ENCODE assay signal across 3 worm cellular contexts in the genomic region with DNA sequence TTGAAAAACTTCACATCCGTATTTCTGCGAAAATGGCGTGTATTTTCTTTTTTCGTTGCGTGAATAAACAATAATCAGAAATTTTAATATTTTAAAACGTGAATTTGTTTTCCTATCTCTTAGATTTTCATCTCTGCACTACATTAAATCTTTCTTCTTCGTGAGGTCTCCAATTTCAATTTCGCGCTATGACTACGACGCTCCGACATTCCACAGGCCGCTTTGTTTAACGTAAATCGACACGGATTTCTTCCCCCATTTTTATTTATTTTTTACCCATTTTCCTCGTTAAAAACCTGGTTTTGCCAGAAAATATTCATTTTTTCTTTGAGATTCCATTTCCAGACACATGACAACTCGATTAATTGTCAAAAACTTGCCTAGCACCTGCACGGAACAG.
TF ChIP-seq lines count a peak whose summit lies in the region.

A gene (minus strand): TSS at position 120 of the 400 bp plus-strand sequence.
A gene (plus strand): TSS at position 346 of the 400 bp plus-strand sequence.

TF ChIP-seq in whole organism, L1 larva, 84 proteins besides CTCF, POLR2A, EP300 and RAD21 (continued from another document and continues in another):
- TF ChIP-seq ztf-4 (tag; optimal IDR thresholded peaks at IDR 0.05; lab: Kevin White, UChicago) (peak; percentile 75), fkh-8 (tag; optimal IDR thresholded peaks at IDR 0.05; lab: Kevin White, UChicago) (peak; percentile 78), sup-37 (GFP tag; optimal IDR thresholded peaks at IDR 0.05; lab: Kevin White, UChicago) (peak; percentile 13), unc-98 (GFP tag; IDR thresholded peaks at IDR 0.05; lab: Robert Waterston, UW) (peak; percentile 43; the same call in 1 of the 2 replicates), ztf-11 (tag; optimal IDR thresholded peaks at IDR 0.05; lab: Kevin White, UChicago) (peak in 1 of 2 experiments; percentile 92), fkh-4 (tag; optimal IDR thresholded peaks at IDR 0.05; lab: Kevin White, UChicago; ENCODE audit: borderline replicate concordance) (peak; percentile 81), snu-23 (GFP tag; optimal IDR thresholded peaks at IDR 0.05; lab: Kevin White, UChicago) (peak; percentile 96), jun-1 (tag; optimal IDR thresholded peaks at IDR 0.05; lab: Kevin White, UChicago) (peak; percentile 76), fos-1 (tag; optimal IDR thresholded peaks at IDR 0.05; lab: Kevin White, UChicago) (peak; percentile 83), C34B4.2 (tag; optimal IDR thresholded peaks at IDR 0.05; lab: Kevin White, UChicago) (no peak), skn-1 (tag; optimal IDR thresholded peaks at IDR 0.05; lab: Kevin White, UChicago) (peak; percentile 69), lir-3 (tag; optimal IDR thresholded peaks at IDR 0.05; lab: Kevin White, UChicago; ENCODE audit: poor library complexity) (peak; percentile 88), tbx-2 (tag; optimal IDR thresholded peaks at IDR 0.05; lab: Kevin White, UChicago) (peak; percentile 95), blmp-1 (tag; optimal IDR thresholded peaks at IDR 0.05; lab: Kevin White, UChicago) (peak; percentile 86), sox-4 (tag; optimal IDR thresholded peaks at IDR 0.05; lab: Kevin White, UChicago) (peak; percentile 76), nhr-19 (GFP tag; conservative IDR thresholded peaks at IDR 0.05; lab: Robert Waterston, UW) (peak; percentile 93), unc-30 (tag; optimal IDR thresholded peaks at IDR 0.05; lab: Kevin White, UChicago) (peak; percentile 44), lin-15B (tag; optimal IDR thresholded peaks at IDR 0.05; lab: Kevin White, UChicago) (peak; percentile 79), ets-5 (GFP tag; IDR thresholded peaks at IDR 0.05; lab: Robert Waterston, UW) (no peak), lin-13 (GFP tag; optimal IDR thresholded peaks at IDR 0.05; lab: Kevin White, UChicago) (peak; percentile 82), zip-4 (GFP tag; optimal IDR thresholded peaks at IDR 0.05; lab: Kevin White, UChicago) (peak; percentile 68), nhr-237 (tag; optimal IDR thresholded peaks at IDR 0.05; lab: Kevin White, UChicago) (peak; percentile 87), unc-86 (tag; optimal IDR thresholded peaks at IDR 0.05; lab: Kevin White, UChicago) (peak; percentile 89), lin-35 (GFP tag; optimal IDR thresholded peaks at IDR 0.05; lab: Kevin White, UChicago) (peak; percentile 99 to 100), nhr-84 (tag; optimal IDR thresholded peaks at IDR 0.05; lab: Kevin White, UChicago) (no peak), C04F5.9 (tag; optimal IDR thresholded peaks at IDR 0.05; lab: Kevin White, UChicago) (peak; percentile 82), ceh-88 (GFP tag; IDR thresholded peaks at IDR 0.05; lab: Robert Waterston, UW) (peak; percentile 85), nhr-77 (tag; optimal IDR thresholded peaks at IDR 0.05; lab: Kevin White, UChicago) (peak; percentile 82), hpl-2 (GFP tag; optimal IDR thresholded peaks at IDR 0.05; lab: Kevin White, UChicago) (peak; percentile 84), mep-1 (tag; optimal IDR thresholded peaks at IDR 0.05; lab: Kevin White, UChicago) (peak; percentile 81), snpc-4 (tag; optimal IDR thresholded peaks at IDR 0.05; lab: Kevin White, UChicago) (peak; percentile 68), sptf-1 (tag; optimal IDR thresholded peaks at IDR 0.05; lab: Kevin White, UChicago) (no peak), mef-2 (tag; optimal IDR thresholded peaks at IDR 0.05; lab: Kevin White, UChicago) (peak; percentile 44), grh-1 (GFP tag; IDR thresholded peaks at IDR 0.05; lab: Robert Waterston, UW) (peak; percentile 76), nhr-76 (tag; optimal IDR thresholded peaks at IDR 0.05; lab: Kevin White, UChicago) (no peak), nhr-85 (tag; lab: Kevin White, UChicago) (peak; percentile 96), irx-1 (tag; optimal IDR thresholded peaks at IDR 0.05; lab: Kevin White, UChicago) (peak; percentile 84), dpl-1 (GFP tag; optimal IDR thresholded peaks at IDR 0.05; lab: Kevin White, UChicago) (peak; percentile 100), nhr-90 (tag; optimal IDR thresholded peaks at IDR 0.05; lab: Kevin White, UChicago; ENCODE audit: poor library complexity) (peak; percentile 96), unc-130 (tag; optimal IDR thresholded peaks at IDR 0.05; lab: Kevin White, UChicago) (peak; percentile 95), pqm-1 (tag; optimal IDR thresholded peaks at IDR 0.05; lab: Kevin White, UChicago) (no peak), aly-2 (tag; optimal IDR thresholded peaks at IDR 0.05; lab: Kevin White, UChicago) (peak; percentile 90)

TF ChIP-seq in whole organism, L3 larva, 47 proteins besides CTCF, POLR2A, EP300 and RAD21 (continued from another document):
- TF ChIP-seq pha-4 (tag; optimal IDR thresholded peaks at IDR 0.05; lab: Kevin White, UChicago) (peak; percentile 95), ceh-9 (tag; optimal IDR thresholded peaks at IDR 0.05; lab: Kevin White, UChicago) (no peak), ZK546.5 (tag; optimal IDR thresholded peaks at IDR 0.05; lab: Kevin White, UChicago) (no peak), nfya-1 (tag; optimal IDR thresholded peaks at IDR 0.05; lab: Kevin White, UChicago; ENCODE audit: insufficient read depth) (peak; percentile 84), nhr-237 (tag; optimal IDR thresholded peaks at IDR 0.05; lab: Kevin White, UChicago) (no peak), fos-1 (tag; optimal IDR thresholded peaks at IDR 0.05; lab: Kevin White, UChicago) (no peak), egl-5 (tag; optimal IDR thresholded peaks at IDR 0.05; lab: Kevin White, UChicago) (peak; percentile 73), lin-15B (tag; optimal IDR thresholded peaks at IDR 0.05; lab: Kevin White, UChicago) (peak; percentile 83), zag-1 (tag; optimal IDR thresholded peaks at IDR 0.05; lab: Kevin White, UChicago) (no peak), elt-2 (tag; optimal IDR thresholded peaks at IDR 0.05; lab: Kevin White, UChicago) (peak; percentile 48), daf-12 (tag; optimal IDR thresholded peaks at IDR 0.05; lab: Kevin White, UChicago) (no peak), eor-1 (tag; optimal IDR thresholded peaks at IDR 0.05; lab: Kevin White, UChicago) (no peak), nhr-76 (tag; optimal IDR thresholded peaks at IDR 0.05; lab: Kevin White, UChicago) (no peak), sea-2 (GFP tag; optimal IDR thresholded peaks at IDR 0.05; lab: Kevin White, UChicago) (no peak), egl-27 (tag; optimal IDR thresholded peaks at IDR 0.05; lab: Kevin White, UChicago) (no peak), ceh-28 (tag; optimal IDR thresholded peaks at IDR 0.05; lab: Kevin White, UChicago) (peak; percentile 73), snpc-4 (tag; optimal IDR thresholded peaks at IDR 0.05; lab: Kevin White, UChicago) (peak; percentile 75), nhr-23 (tag; optimal IDR thresholded peaks at IDR 0.05; lab: Kevin White, UChicago) (peak; percentile 92), unc-39 (tag; optimal IDR thresholded peaks at IDR 0.05; lab: Kevin White, UChicago) (no peak), unc-62 (GFP tag; optimal IDR thresholded peaks at IDR 0.05; lab: Kevin White, UChicago) (no peak), nhr-11 (tag; optimal IDR thresholded peaks at IDR 0.05; lab: Kevin White, UChicago) (peak; percentile 69), ceh-16 (tag; optimal IDR thresholded peaks at IDR 0.05; lab: Kevin White, UChicago) (no peak), tbx-2 (tag; optimal IDR thresholded peaks at IDR 0.05; lab: Kevin White, UChicago) (peak; percentile 55), nhr-67 (tag; optimal IDR thresholded peaks at IDR 0.05; lab: Kevin White, UChicago) (no peak), ztf-11 (tag; optimal IDR thresholded peaks at IDR 0.05; lab: Kevin White, UChicago) (no peak), ceh-82 (tag; optimal IDR thresholded peaks at IDR 0.05; lab: Kevin White, UChicago) (peak; percentile 82), mml-1 (tag; optimal IDR thresholded peaks at IDR 0.05; lab: Kevin White, UChicago) (no peak), elt-3 (tag; optimal IDR thresholded peaks at IDR 0.05; lab: Kevin White, UChicago) (no peak), lin-39 (tag; optimal IDR thresholded peaks at IDR 0.05; lab: Kevin White, UChicago) (peak; percentile 69)

TF ChIP-seq in whole organism, young adult, 124 proteins besides CTCF, POLR2A, EP300 and RAD21 (continued from another document and continues in another):
- TF ChIP-seq F22D6.2 (tag; optimal IDR thresholded peaks at IDR 0.05; lab: Kevin White, UChicago), result no peak
- TF ChIP-seq nhr-90 (tag; optimal IDR thresholded peaks at IDR 0.05; lab: Kevin White, UChicago), result no peak
- TF ChIP-seq mel-28 (tag; optimal IDR thresholded peaks at IDR 0.05; lab: Kevin White, UChicago; ENCODE audit: borderline replicate concordance), result no peak
- peak; percentile 72 for TF ChIP-seq dox-1 (GFP tag; IDR thresholded peaks at IDR 0.05; lab: Robert Waterston, UW)
- no peak for TF ChIP-seq F39B2.1 (GFP tag; IDR thresholded peaks at IDR 0.05; lab: Robert Waterston, UW)
- peak; percentile 79 for TF ChIP-seq lin-40 (tag; optimal IDR thresholded peaks at IDR 0.05; lab: Kevin White, UChicago)
- TF ChIP-seq madf-8 (GFP tag; conservative IDR thresholded peaks at IDR 0.05; lab: Robert Waterston, UW), result no peak
- TF ChIP-seq unc-130 (GFP tag; optimal IDR thresholded peaks at IDR 0.05; lab: Kevin White, UChicago), result no peak
- no peak for TF ChIP-seq B0019.2 (GFP tag; conservative IDR thresholded peaks at IDR 0.05; lab: Robert Waterston, UW)
- peak; percentile 47 for TF ChIP-seq F49E8.2 (tag; optimal IDR thresholded peaks at IDR 0.05; lab: Kevin White, UChicago; ENCODE audit: insufficient read depth)
- TF ChIP-seq ztf-18 (tag; optimal IDR thresholded peaks at IDR 0.05; lab: Kevin White, UChicago), result no peak
- no peak for TF ChIP-seq ztf-25 (GFP tag; IDR thresholded peaks at IDR 0.05; lab: Robert Waterston, UW)
- peak; percentile 98 for TF ChIP-seq lin-54 (GFP tag; optimal IDR thresholded peaks at IDR 0.05; lab: Kevin White, UChicago)
- TF ChIP-seq let-526 (GFP tag; IDR thresholded peaks at IDR 0.05; lab: Robert Waterston, UW), result no peak
- TF ChIP-seq ceh-100 (GFP tag; IDR thresholded peaks at IDR 0.05; lab: Robert Waterston, UW), result peak; percentile 96
- no peak for TF ChIP-seq xnd-1 (tag; optimal IDR thresholded peaks at IDR 0.05; lab: Kevin White, UChicago)
- no peak for TF ChIP-seq Y67H2A.10 (GFP tag; conservative IDR thresholded peaks at IDR 0.05; lab: Robert Waterston, UW)
- TF ChIP-seq snpc-1.3 (tag; optimal IDR thresholded peaks at IDR 0.05; lab: Kevin White, UChicago; ENCODE audit: insufficient read depth), result no peak
- TF ChIP-seq ZK185.1 (tag; optimal IDR thresholded peaks at IDR 0.05; lab: Kevin White, UChicago; ENCODE audit: poor library complexity, severe bottlenecking), result peak; percentile 73
- no peak for TF ChIP-seq F57C9.4 (tag; optimal IDR thresholded peaks at IDR 0.05; lab: Kevin White, UChicago)
- TF ChIP-seq C06A6.2 (GFP tag; conservative IDR thresholded peaks at IDR 0.05; lab: Robert Waterston, UW), result no peak
- TF ChIP-seq him-1 (tag; optimal IDR thresholded peaks at IDR 0.05; lab: Kevin White, UChicago), result peak; percentile 29
- TF ChIP-seq nhr-80 (tag; optimal IDR thresholded peaks at IDR 0.05; lab: Kevin White, UChicago), result no peak
- TF ChIP-seq T26A5.8 (tag; optimal IDR thresholded peaks at IDR 0.05; lab: Kevin White, UChicago), result no peak
- TF ChIP-seq madf-10 (tag; optimal IDR thresholded peaks at IDR 0.05; lab: Kevin White, UChicago), result peak; percentile 55
- no peak for TF ChIP-seq cebp-2 (GFP tag; IDR thresholded peaks at IDR 0.05; lab: Robert Waterston, UW)
- TF ChIP-seq tbp1 (GFP tag; optimal IDR thresholded peaks at IDR 0.05; lab: Kevin White, UChicago), result peak; percentile 37
- no peak for TF ChIP-seq rpc-1 (optimal IDR thresholded peaks at IDR 0.05; lab: Kevin White, UChicago)
- TF ChIP-seq rpc-1 (tag; optimal IDR thresholded peaks at IDR 0.05; lab: Kevin White, UChicago), result no peak
- no peak for TF ChIP-seq ets-4 (GFP tag; optimal IDR thresholded peaks at IDR 0.05; lab: Kevin White, UChicago)
- no peak for TF ChIP-seq F55B11.4 (tag; optimal IDR thresholded peaks at IDR 0.05; lab: Kevin White, UChicago; ENCODE audit: borderline replicate concordance, insufficient read depth)
- peak; percentile 40; the same call in 1 of the 2 replicates for TF ChIP-seq Y53G8AR.9 (GFP tag; conservative IDR thresholded peaks at IDR 0.05; lab: Robert Waterston, UW)
- no peak for TF ChIP-seq rec-8 (tag; optimal IDR thresholded peaks at IDR 0.05; lab: Kevin White, UChicago)
- no peak for TF ChIP-seq snpc-1.1 (tag; optimal IDR thresholded peaks at IDR 0.05; lab: Kevin White, UChicago; ENCODE audit: insufficient read depth)
- no peak for TF ChIP-seq ceh-58 (GFP tag; IDR thresholded peaks at IDR 0.05; lab: Robert Waterston, UW)
- TF ChIP-seq nhr-179 (tag; optimal IDR thresholded peaks at IDR 0.05; lab: Kevin White, UChicago), result no peak
- TF ChIP-seq tlf-1 (GFP tag; optimal IDR thresholded peaks at IDR 0.05; lab: Kevin White, UChicago), result peak; percentile 15
- TF ChIP-seq mes-4 (tag; optimal IDR thresholded peaks at IDR 0.05; lab: Kevin White, UChicago), result no peak
- no peak for TF ChIP-seq madf-3 (GFP tag; IDR thresholded peaks at IDR 0.05; lab: Robert Waterston, UW)
- peak; percentile 74 for TF ChIP-seq nfyb-1 (GFP tag; IDR thresholded peaks at IDR 0.05; lab: Robert Waterston, UW)
- TF ChIP-seq akir-1 (GFP tag; optimal IDR thresholded peaks at IDR 0.05; lab: Kevin White, UChicago), result no peak
- TF ChIP-seq pha-4 (tag; optimal IDR thresholded peaks at IDR 0.05; lab: Kevin White, UChicago), result peak; percentile 61
- no peak for TF ChIP-seq Y95B8A.8 (GFP tag; IDR thresholded peaks at IDR 0.05; lab: Robert Waterston, UW)
- TF ChIP-seq sptf-2 (GFP tag; optimal IDR thresholded peaks at IDR 0.05; lab: Kevin White, UChicago), result no peak
- TF ChIP-seq nhr-120 (GFP tag; IDR thresholded peaks at IDR 0.05; lab: Robert Waterston, UW), result no peak
- TF ChIP-seq lsy-27 (tag; optimal IDR thresholded peaks at IDR 0.05; lab: Kevin White, UChicago; ENCODE audit: borderline replicate concordance, insufficient read depth), result no peak
- no peak for TF ChIP-seq lag-1 (GFP tag; IDR thresholded peaks at IDR 0.05; lab: Robert Waterston, UW)
- TF ChIP-seq hsf-1 (GFP tag; IDR thresholded peaks at IDR 0.05; lab: Robert Waterston, UW), result no peak
- peak; percentile 54; the same call in 1 of the 2 replicates for TF ChIP-seq pbrm-1 (GFP tag; IDR thresholded peaks at IDR 0.05; lab: Robert Waterston, UW)
- TF ChIP-seq B0261.1 (tag; optimal IDR thresholded peaks at IDR 0.05; lab: Kevin White, UChicago), result no peak
- peak; percentile 8 for TF ChIP-seq gei-17 (GFP tag; optimal IDR thresholded peaks at IDR 0.05; lab: Kevin White, UChicago)
- TF ChIP-seq attf-6 (GFP tag; IDR thresholded peaks at IDR 0.05; lab: Robert Waterston, UW), result 0 out of 2 replicates have a peak, but pooled peaks have one; percentile 52
- TF ChIP-seq ztf-6 (GFP tag; IDR thresholded peaks at IDR 0.05; lab: Robert Waterston, UW), result no peak
- TF ChIP-seq F33H1.4 (GFP tag; IDR thresholded peaks at IDR 0.05; lab: Robert Waterston, UW), result peak; percentile 52
- TF ChIP-seq hrde-1 (tag; optimal IDR thresholded peaks at IDR 0.05; lab: Kevin White, UChicago; ENCODE audit: borderline replicate concordance), result no peak
- TF ChIP-seq egl-18 (GFP tag; IDR thresholded peaks at IDR 0.05; lab: Robert Waterston, UW), result no peak
- no peak for TF ChIP-seq C17E4.6 (GFP tag; IDR thresholded peaks at IDR 0.05; lab: Robert Waterston, UW)
- TF ChIP-seq bed-2 (GFP tag; IDR thresholded peaks at IDR 0.05; lab: Robert Waterston, UW), result no peak
- peak; percentile 96 for TF ChIP-seq efl-1 (GFP tag; optimal IDR thresholded peaks at IDR 0.05; lab: Kevin White, UChicago)
- TF ChIP-seq T07F8.4 (tag; optimal IDR thresholded peaks at IDR 0.05; lab: Kevin White, UChicago), result no peak
- peak; percentile 72 for TF ChIP-seq K12H6.12 (tag; optimal IDR thresholded peaks at IDR 0.05; lab: Kevin White, UChicago)
- TF ChIP-seq nhr-27 (tag; optimal IDR thresholded peaks at IDR 0.05; lab: Kevin White, UChicago), result no peak
- TF ChIP-seq F57A8.1 (GFP tag; optimal IDR thresholded peaks at IDR 0.05; lab: Kevin White, UChicago), result no peak
- TF ChIP-seq unc-62 (GFP tag; optimal IDR thresholded peaks at IDR 0.05; lab: Kevin White, UChicago), result no peak
- no peak for TF ChIP-seq nfya-1 (tag; optimal IDR thresholded peaks at IDR 0.05; lab: Kevin White, UChicago; ENCODE audit: borderline replicate concordance, insufficient read depth)
- TF ChIP-seq zfh-2 (GFP tag; conservative IDR thresholded peaks at IDR 0.05; lab: Robert Waterston, UW), result no peak
